Fruit fly (Drosophila melanogaster) whole organism, embryonic: ENCODE data around the gene CG32811.

ENCODE experiments used
- ATbp ChIP-seq: fragments of 200-800 bp; sonication (Bioruptor generic); optimal IDR thresholded peaks from 2 replicates; lab custom pipeline; 2017; ENCODE audit warnings: missing biosample characterization, mild to moderate bottlenecking, missing genetic modification characterization, missing genetic modification reagents
- Atf3 ChIP-seq: fragments of 200-800 bp; sonication (Bioruptor generic); optimal IDR thresholded peaks from 3 replicates; lab custom pipeline; 2016; ENCODE audit warnings: missing biosample characterization, missing genetic modification characterization
- CG10267 ChIP-seq: fragments of 200-800 bp; sonication (Bioruptor generic); optimal IDR thresholded peaks from 2 replicates; lab custom pipeline; 2018; ENCODE audit warnings: missing biosample characterization, mild to moderate bottlenecking, missing genetic modification characterization, moderate library complexity
- CG10321 ChIP-seq: fragments of 200-800 bp; sonication (Bioruptor generic); IDR thresholded peaks from 2 replicates; pipeline ENCODE4 v1.3.6; 2022; ENCODE audit warnings: missing biosample characterization, missing genetic modification characterization
- CG10959 ChIP-seq: fragments of 200-800 bp; sonication (Bioruptor generic); IDR thresholded peaks from 2 replicates; pipeline ENCODE4 v1.3.6; 2022; ENCODE audit warnings: missing biosample characterization, missing genetic modification characterization
- CG11695 ChIP-seq: fragments of 200-800 bp; sonication (Bioruptor generic); IDR thresholded peaks from 3 replicates; pipeline ENCODE4 v1.3.6; 2022; ENCODE audit warnings: missing biosample characterization, missing genetic modification characterization
- CG12071 ChIP-seq: fragments of 200-800 bp; sonication (Bioruptor generic); optimal IDR thresholded peaks from 3 replicates; lab custom pipeline; 2018; ENCODE audit warnings: missing biosample characterization, mild to moderate bottlenecking, missing genetic modification characterization
- CG12236 ChIP-seq: fragments of 200-800 bp; sonication (Bioruptor generic); optimal IDR thresholded peaks from 2 replicates; lab custom pipeline; 2016; ENCODE audit warnings: missing biosample characterization, missing genetic modification characterization
- CG12769 ChIP-seq: fragments of 200-800 bp; sonication (Bioruptor generic); optimal IDR thresholded peaks from 2 replicates; lab custom pipeline; 2019; ENCODE audit warnings: missing biosample characterization, mild to moderate bottlenecking, missing genetic modification characterization, moderate library complexity
- CG14965 ChIP-seq: fragments of 200-800 bp; sonication (Bioruptor generic); optimal IDR thresholded peaks from 2 replicates; lab custom pipeline; 2016; ENCODE audit warnings: missing biosample characterization, missing genetic modification characterization, borderline replicate concordance
- CG15514 ChIP-seq: fragments of 200-800 bp; sonication (Bioruptor generic); optimal IDR thresholded peaks from 3 replicates; lab custom pipeline; 2017; ENCODE audit warnings: missing biosample characterization, missing genetic modification characterization, mild to moderate bottlenecking, moderate library complexity, missing genetic modification reagents
- CG1603 ChIP-seq: fragments of 200-800 bp; sonication (Bioruptor generic); optimal IDR thresholded peaks from 2 replicates; lab custom pipeline; 2019; ENCODE audit warnings: missing biosample characterization, mild to moderate bottlenecking, missing genetic modification characterization, moderate library complexity
- CG18011 ChIP-seq: fragments of 200-800 bp; sonication (Bioruptor generic); optimal IDR thresholded peaks from 2 replicates; lab custom pipeline; 2017; ENCODE audit warnings: missing biosample characterization, missing genetic modification characterization, mild to moderate bottlenecking, moderate library complexity, missing genotype
- CG18476 ChIP-seq: fragments of 200-800 bp; sonication (Bioruptor generic); optimal IDR thresholded peaks from 2 replicates; lab custom pipeline; 2016; ENCODE audit warnings: missing biosample characterization, mild to moderate bottlenecking, missing genetic modification characterization
- CG2120 ChIP-seq: fragments of 200-800 bp; sonication (Bioruptor generic); optimal IDR thresholded peaks from 3 replicates; lab custom pipeline; 2016; ENCODE audit warnings: missing biosample characterization, missing genetic modification characterization
- CG31365 ChIP-seq: fragments of 200-800 bp; sonication (Bioruptor generic); optimal IDR thresholded peaks from 2 replicates; lab custom pipeline; 2018; ENCODE audit warnings: missing biosample characterization, mild to moderate bottlenecking, missing genetic modification characterization
- CG32772 ChIP-seq: fragments of 200-800 bp; sonication (Bioruptor generic); IDR thresholded peaks from 2 replicates; pipeline ENCODE4 v1.3.6; 2022; ENCODE audit warnings: missing biosample characterization, missing genetic modification characterization
- CG3847 ChIP-seq: fragments of 200-800 bp; sonication (Bioruptor generic); IDR thresholded peaks from 2 replicates; pipeline ENCODE4 v1.3.6; 2022; ENCODE audit warnings: missing biosample characterization, missing genetic modification characterization
- CG7987 ChIP-seq: fragments of 200-800 bp; sonication (Bioruptor generic); optimal IDR thresholded peaks from 2 replicates; lab custom pipeline; 2018; ENCODE audit warnings: missing biosample characterization, mild to moderate bottlenecking, missing genetic modification characterization, moderate library complexity
- CG8290 ChIP-seq, 3 experiments: fragments of 200-800 bp; sonication (Bioruptor generic); optimal IDR thresholded peaks; 2 replicates each; lab custom pipeline; 2016 to 2019; ENCODE audit warnings: missing biosample characterization in 3 of 3, missing genetic modification characterization in 3 of 3, mild to moderate bottlenecking in 2 of 3, moderate library complexity in 1 of 3
- CG8388 ChIP-seq: fragments of 200-800 bp; sonication (Bioruptor generic); optimal IDR thresholded peaks from 2 replicates; lab custom pipeline; 2019; ENCODE audit warnings: missing biosample characterization, mild to moderate bottlenecking, missing genetic modification characterization, moderate library complexity
- CG8478 ChIP-seq: fragments of >200 bp; optimal IDR thresholded peaks from 2 replicates; lab custom pipeline; 2018
- CG8765 ChIP-seq: fragments of 200-800 bp; sonication (Bioruptor generic); IDR thresholded peaks from 2 replicates; pipeline ENCODE4 v1.3.6; 2022; ENCODE audit warnings: missing biosample characterization, missing genetic modification characterization
- CG9437 ChIP-seq: fragments of 200-800 bp; sonication (Bioruptor generic); optimal IDR thresholded peaks from 2 replicates; lab custom pipeline; 2018; ENCODE audit warnings: missing biosample characterization, mild to moderate bottlenecking, missing genetic modification characterization
- Elba2 ChIP-seq: fragments of 200-800 bp; sonication (Bioruptor generic); optimal IDR thresholded peaks from 3 replicates; lab custom pipeline; 2016; ENCODE audit warnings: missing biosample characterization, missing genetic modification characterization
- Fer1 ChIP-seq: fragments of 200-800 bp; sonication (Bioruptor generic); optimal IDR thresholded peaks from 2 replicates; lab custom pipeline; 2017; ENCODE audit warnings: missing biosample characterization, mild to moderate bottlenecking, missing genetic modification characterization
- HLHmδ ChIP-seq: fragments of 200-800 bp; sonication (Bioruptor generic); optimal IDR thresholded peaks from 2 replicates; lab custom pipeline; 2018; ENCODE audit warnings: missing biosample characterization, mild to moderate bottlenecking, missing genetic modification characterization, moderate library complexity
- HmgZ ChIP-seq: fragments of 200-800 bp; sonication (Bioruptor generic); optimal IDR thresholded peaks from 2 replicates; lab custom pipeline; 2018; ENCODE audit warnings: missing biosample characterization, mild to moderate bottlenecking, missing genetic modification characterization
- MESR4 ChIP-seq: fragments of 200-800 bp; sonication (Bioruptor generic); optimal IDR thresholded peaks from 2 replicates; lab custom pipeline; 2018; ENCODE audit warnings: missing biosample characterization, mild to moderate bottlenecking, missing genetic modification characterization, moderate library complexity
- Mrtf ChIP-seq: fragments of 200-800 bp; sonication (Bioruptor generic); IDR thresholded peaks from 3 replicates; pipeline ENCODE4 v1.3.6; 2022; ENCODE audit warnings: missing biosample characterization, missing genetic modification characterization
- Ptx1 ChIP-seq: fragments of 200-800 bp; sonication (Bioruptor generic); IDR thresholded peaks from 2 replicates; pipeline ENCODE4 v1.3.6; 2022; ENCODE audit warnings: missing biosample characterization, missing genetic modification characterization
- Spps ChIP-seq: fragments of 200-800 bp; sonication (Bioruptor generic); optimal IDR thresholded peaks from 2 replicates; lab custom pipeline; 2018; ENCODE audit warnings: missing biosample characterization, mild to moderate bottlenecking, missing genetic modification characterization
- Stat92E ChIP-seq, 3 experiments: fragments of >200 bp in 2 of 3; fragments of 200-800 bp in 1 of 3; sonication (Bioruptor generic) in 1 of 3; optimal IDR thresholded peaks; 2 replicates each; lab custom pipeline; 2017 to 2019; ENCODE audit warnings: missing biosample characterization in 3 of 3, missing genetic modification characterization in 3 of 3, mild to moderate bottlenecking in 1 of 3, moderate library complexity in 1 of 3
- YL-1 ChIP-seq: fragments of 200-800 bp; sonication (Bioruptor generic); optimal IDR thresholded peaks from 3 replicates; lab custom pipeline; 2017; ENCODE audit warnings: missing biosample characterization, mild to moderate bottlenecking, missing genetic modification characterization
- bowl ChIP-seq: fragments of 200-800 bp; sonication (Bioruptor generic); IDR thresholded peaks from 2 replicates; pipeline ENCODE4 v1.3.6; 2022; ENCODE audit warnings: missing biosample characterization, missing genetic modification characterization
- cad ChIP-seq: fragments of >200 bp; optimal IDR thresholded peaks from 2 replicates; lab custom pipeline; 2017; ENCODE audit warnings: missing biosample characterization, missing genetic modification characterization
- chinmo ChIP-seq: fragments of 200-800 bp; sonication (Bioruptor generic); IDR thresholded peaks from 4 replicates; pipeline ENCODE4 v1.3.6; 2022; ENCODE audit warnings: missing biosample characterization, missing genetic modification characterization; ENCODE audit not compliant: partially characterized antibody
- crc ChIP-seq: fragments of 200-800 bp; sonication (Bioruptor generic); optimal IDR thresholded peaks from 2 replicates; lab custom pipeline; 2016; ENCODE audit warnings: missing biosample characterization, missing genetic modification characterization
- crp ChIP-seq, 2 experiments: fragments of 200-800 bp; sonication (Bioruptor generic); optimal IDR thresholded peaks; 2 replicates in 1 of 2; 3 replicates in 1 of 2; lab custom pipeline; 2017; ENCODE audit warnings: missing biosample characterization in 2 of 2, missing genetic modification characterization in 2 of 2, mild to moderate bottlenecking in 1 of 2, moderate library complexity in 1 of 2
- dpn ChIP-seq, 2 experiments: fragments of 200-800 bp; sonication (Bioruptor generic); optimal IDR thresholded peaks; 3 replicates each; lab custom pipeline; 2016; ENCODE audit warnings: missing biosample characterization in 2 of 2, missing genetic modification characterization in 2 of 2
- gem ChIP-seq: fragments of 200-800 bp; sonication (Bioruptor generic); optimal IDR thresholded peaks from 2 replicates; lab custom pipeline; 2019; ENCODE audit warnings: missing biosample characterization, mild to moderate bottlenecking, missing genetic modification characterization, moderate library complexity
- gsb ChIP-seq: fragments of 200-800 bp; sonication (Bioruptor generic); IDR thresholded peaks from 2 replicates; pipeline ENCODE4 v1.3.6; 2022; ENCODE audit warnings: missing biosample characterization, missing genetic modification characterization
- jigr1 ChIP-seq: fragments of 200-800 bp; sonication (Bioruptor generic); IDR thresholded peaks from 3 replicates; pipeline ENCODE4 v1.3.6; 2022; ENCODE audit warnings: missing biosample characterization, missing genetic modification characterization
- ken ChIP-seq: fragments of 200-800 bp; sonication (Bioruptor generic); IDR thresholded peaks from 3 replicates; pipeline ENCODE4 v1.3.6; 2022; ENCODE audit warnings: missing biosample characterization, missing genetic modification characterization
- odd ChIP-seq: fragments of 200-800 bp; sonication (Bioruptor generic); optimal IDR thresholded peaks from 2 replicates; lab custom pipeline; 2017; ENCODE audit warnings: missing biosample characterization, mild to moderate bottlenecking, missing genetic modification characterization
- pan ChIP-seq, 4 experiments: fragments of >200 bp in 3 of 4; fragments of 200-800 bp in 1 of 4; sonication (Bioruptor generic) in 1 of 4; optimal IDR thresholded peaks in 3 of 4; IDR thresholded peaks in 1 of 4; 2 replicates each; pipeline versions ENCODE4 v1.3.6 to Lab custom; 2017 to 2022; ENCODE audit warnings: missing biosample characterization in 2 of 4, missing genetic modification characterization in 2 of 4, mixed read lengths in 1 of 4
- pho ChIP-seq: fragments of 200-800 bp; sonication (Bioruptor generic); optimal IDR thresholded peaks from 2 replicates; lab custom pipeline; 2016; ENCODE audit warnings: missing biosample characterization, missing genetic modification characterization
- row ChIP-seq: fragments of 200-800 bp; sonication (Bioruptor generic); IDR thresholded peaks from 3 replicates; pipeline ENCODE4 v1.3.6; 2022; ENCODE audit warnings: missing biosample characterization, missing genetic modification characterization
- tgo ChIP-seq: fragments of 200-800 bp; sonication (Bioruptor generic); IDR thresholded peaks from 3 replicates; pipeline ENCODE4 v1.3.6; 2022; ENCODE audit warnings: missing biosample characterization, missing genetic modification characterization
- wor ChIP-seq: fragments of 200-800 bp; sonication (Bioruptor generic); IDR thresholded peaks from 2 replicates; pipeline ENCODE4 v1.3.6; 2022; ENCODE audit warnings: missing biosample characterization, missing genetic modification characterization

Gene CG32811

DNA sequence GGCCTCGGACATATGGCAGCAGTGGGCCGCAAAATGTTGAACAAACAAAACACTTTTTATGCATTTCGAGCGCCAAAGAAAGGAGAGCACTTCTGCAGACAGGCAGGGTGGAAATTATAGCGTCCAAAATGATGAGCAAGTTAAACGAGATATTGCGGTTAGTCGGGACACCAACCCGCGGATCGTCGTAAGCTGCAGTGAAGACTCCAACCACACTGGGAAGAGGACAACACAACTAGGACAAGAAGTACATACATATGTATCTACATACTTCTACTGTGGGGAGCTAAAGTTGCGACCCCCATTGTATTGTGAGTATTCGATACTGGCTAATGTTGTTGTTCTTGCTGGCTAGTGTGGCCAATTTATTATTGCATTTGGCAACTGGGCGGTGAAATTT is 12.1 kb downstream of the CG32811 start (continued):
- no peak for TF ChIP-seq dpn (GFP tag; optimal IDR thresholded peaks at IDR 0.05; lab: Kevin White, UChicago)
- 0 out of 4 replicates have a peak, but pooled peaks have one; percentile 38 for TF ChIP-seq chinmo (GFP tag; lab: Robert Waterston, UW)
- no peak for TF ChIP-seq jigr1 (GFP tag; lab: Robert Waterston, UW)
- no peak for TF ChIP-seq CG8765 (GFP tag; lab: Robert Waterston, UW)
- TF ChIP-seq HLHmδ (GFP tag; lab: Kevin White, UChicago): no peak
- no peak for TF ChIP-seq cad
- no peak for TF ChIP-seq odd (GFP tag; lab: Kevin White, UChicago)
- no peak for TF ChIP-seq CG10321 (GFP tag; lab: Robert Waterston, UW)
- TF ChIP-seq Elba2 (GFP tag; lab: Kevin White, UChicago): no peak
- no peak for TF ChIP-seq CG7987
- 0 out of 3 replicates have a peak, but pooled peaks have one; percentile 21 for TF ChIP-seq row (GFP tag; lab: Robert Waterston, UW)
- TF ChIP-seq MESR4 (GFP tag; lab: Kevin White, UChicago): no peak
- no peak for TF ChIP-seq Ptx1
- no peak for TF ChIP-seq pan (optimal IDR thresholded peaks at IDR 0.05; lab: Kevin White, UChicago)
- peak in 1 of 2 experiments; percentile 41 for TF ChIP-seq pan (GFP tag; optimal IDR thresholded peaks at IDR 0.05 in 1 of 2, IDR thresholded peaks at IDR 0.05 in 1 of 2)
- no peak for TF ChIP-seq crc
- no peak for TF ChIP-seq CG14965 (GFP tag; lab: Kevin White, UChicago)
- TF ChIP-seq CG2120 (GFP tag; lab: Kevin White, UChicago): peak; percentile 11
- no peak for TF ChIP-seq CG18011 (GFP tag; lab: Kevin White, UChicago)
- no peak for TF ChIP-seq Mrtf (GFP tag; lab: Robert Waterston, UW)
- TF ChIP-seq CG11695 (GFP tag; lab: Robert Waterston, UW): no peak
- TF ChIP-seq Spps (tag; lab: Kevin White, UChicago): no peak
- TF ChIP-seq CG10267 (tag; lab: Kevin White, UChicago): no peak
- TF ChIP-seq CG18476 (GFP tag; lab: Kevin White, UChicago): no peak
- TF ChIP-seq ken (GFP tag; lab: Robert Waterston, UW): no peak
- TF ChIP-seq gsb (GFP tag; lab: Robert Waterston, UW): no peak
- TF ChIP-seq CG12071 (GFP tag; lab: Kevin White, UChicago): no peak
- peak; percentile 39 for TF ChIP-seq CG12769 (tag; lab: Kevin White, UChicago)
- no peak for TF ChIP-seq tgo (GFP tag; lab: Robert Waterston, UW)
- TF ChIP-seq CG15514 (GFP tag; lab: Kevin White, UChicago): peak; percentile 13
- no peak for TF ChIP-seq bowl (GFP tag; lab: Robert Waterston, UW)
- no peak for TF ChIP-seq Stat92E (GFP tag; optimal IDR thresholded peaks at IDR 0.05; lab: Kevin White, UChicago)
- no peak for TF ChIP-seq CG3847 (GFP tag; lab: Robert Waterston, UW)
- no peak for TF ChIP-seq Fer1 (GFP tag; lab: Kevin White, UChicago)
- no peak for TF ChIP-seq YL-1 (GFP tag; lab: Kevin White, UChicago)
- no peak for TF ChIP-seq CG8290 (GFP tag; optimal IDR thresholded peaks at IDR 0.05; lab: Kevin White, UChicago)
- TF ChIP-seq CG8290 (tag; optimal IDR thresholded peaks at IDR 0.05; lab: Kevin White, UChicago): peak in 1 of 2 experiments; percentile 67
- no peak for TF ChIP-seq CG8478 (lab: Kevin White, UChicago)
- no peak for TF ChIP-seq CG10959
- no peak for TF ChIP-seq ATbp (GFP tag; lab: Kevin White, UChicago)
- TF ChIP-seq gem: no peak
- TF ChIP-seq CG8388: no peak
- no peak for TF ChIP-seq Atf3 (GFP tag; lab: Kevin White, UChicago)
- TF ChIP-seq CG1603: peak; percentile 39
- no peak for TF ChIP-seq crp (GFP tag; optimal IDR thresholded peaks at IDR 0.05; lab: Kevin White, UChicago)
- no peak for TF ChIP-seq CG9437
- no peak for TF ChIP-seq wor (GFP tag; lab: Robert Waterston, UW)
- no peak for TF ChIP-seq pho (GFP tag; lab: Kevin White, UChicago)
- TF ChIP-seq CG31365 (tag; lab: Kevin White, UChicago): no peak
- TF ChIP-seq CG12236 (GFP tag; lab: Kevin White, UChicago): no peak
- TF ChIP-seq HmgZ: no peak
- TF ChIP-seq CG32772: no peak
